Worm (Caenorhabditis elegans): ENCODE measurements around the gene svh-2.

ce11 chrX:6607599-6607998, 54.5 kb downstream of the svh-2 start:
- TF ChIP-seq elt-1 (tag; optimal IDR thresholded peaks at IDR 0.05) (no peak), nhr-237 (tag; optimal IDR thresholded peaks at IDR 0.05) (no peak), ztf-1 (GFP tag; conservative IDR thresholded peaks at IDR 0.05) (no peak), lsy-2 (tag; optimal IDR thresholded peaks at IDR 0.05) (no peak), nhr-129 (tag; optimal IDR thresholded peaks at IDR 0.05) (no peak), snpc-4 (tag; optimal IDR thresholded peaks at IDR 0.05) (no peak), sma-3 (GFP tag; optimal IDR thresholded peaks at IDR 0.05) (no peak)

Data from whole organism, L2 larva.